Worm (Caenorhabditis elegans): ENCODE results near the gene T28A8.3.
A peak's percentile ranks its signal among the peaks of the same experiment; 100 is the strongest.

T28A8.3 gene

DNA sequence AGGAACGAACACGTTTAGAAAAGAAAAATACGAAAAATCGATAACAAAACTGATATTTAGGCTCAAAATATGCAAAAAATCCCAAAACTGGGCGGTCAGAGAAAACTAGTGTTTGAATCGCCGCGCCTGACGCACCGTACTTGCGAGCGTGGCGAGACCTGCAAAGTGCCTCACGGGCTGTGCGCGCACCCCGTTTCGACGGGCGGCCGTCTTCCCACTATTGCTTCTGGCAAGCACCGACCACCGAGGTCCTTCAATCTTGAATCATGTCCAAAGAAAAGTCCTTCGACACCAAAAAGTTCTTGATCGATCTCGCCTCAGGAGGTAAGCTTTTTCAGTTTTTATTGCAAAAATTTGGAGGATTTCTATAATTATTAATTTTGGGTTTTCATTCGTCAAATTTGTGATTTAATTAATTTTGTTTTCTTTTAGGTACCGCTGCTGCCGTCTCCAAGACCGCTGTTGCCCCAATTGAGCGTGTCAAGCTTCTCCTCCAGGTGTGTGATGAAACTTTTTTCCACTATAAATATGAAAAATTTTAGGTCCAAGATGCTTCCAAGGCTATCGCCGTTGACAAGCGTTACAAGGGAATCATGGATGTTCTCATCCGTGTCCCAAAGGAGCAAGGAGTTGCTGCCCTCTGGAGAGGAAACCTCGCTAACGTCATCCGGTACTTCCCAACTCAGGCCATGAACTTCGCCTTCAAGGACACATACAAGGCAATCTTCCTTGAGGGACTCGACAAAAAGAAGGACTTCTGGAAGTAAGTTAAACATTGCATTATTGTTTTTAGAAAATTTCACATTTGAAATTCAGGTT lies 42.6 kb upstream of the T28A8.3 start, which contains the start of gene ant-1.1 (continued):
- TF ChIP-seq F22D6.2 (tag; optimal IDR thresholded peaks at IDR 0.05) (peak; percentile 1), bed-2 (GFP tag; IDR thresholded peaks at IDR 0.05) (no peak), Y56A3A.18 (GFP tag; IDR thresholded peaks at IDR 0.05) (peak; percentile 70), ama-1 (optimal IDR thresholded peaks at IDR 0.05) (peak; percentile 82), ama-1 (GFP tag; optimal IDR thresholded peaks at IDR 0.05) (no peak), B0035.1 (tag; optimal IDR thresholded peaks at IDR 0.05) (peak; percentile 1), ztf-3 (GFP tag; optimal IDR thresholded peaks at IDR 0.05) (no peak), F52B5.7 (tag; optimal IDR thresholded peaks at IDR 0.05) (no peak), lin-26 (GFP tag; IDR thresholded peaks at IDR 0.05) (peak; percentile 69; the same call in 1 of the 2 replicates), egl-18 (GFP tag; IDR thresholded peaks at IDR 0.05) (no peak), attf-3 (GFP tag; conservative IDR thresholded peaks at IDR 0.05) (peak; percentile 53; the same call in 1 of the 2 replicates), C17E4.6 (GFP tag; IDR thresholded peaks at IDR 0.05) (peak; percentile 79; the same call in 1 of the 2 replicates), snpc-3.4 (tag; optimal IDR thresholded peaks at IDR 0.05) (peak; percentile 77), madf-3 (GFP tag; IDR thresholded peaks at IDR 0.05) (peak; percentile 91), F23B12.7 (tag; optimal IDR thresholded peaks at IDR 0.05; ENCODE audit: insufficient read depth) (peak; percentile 68), hsf-1 (GFP tag; IDR thresholded peaks at IDR 0.05) (peak; percentile 85), unc-62 (GFP tag; optimal IDR thresholded peaks at IDR 0.05) (no peak), fkh-3 (tag; optimal IDR thresholded peaks at IDR 0.05) (no peak), mes-4 (tag; optimal IDR thresholded peaks at IDR 0.05) (no peak), sea-2 (GFP tag; IDR thresholded peaks at IDR 0.05) (no peak), K11D2.4 (GFP tag; IDR thresholded peaks at IDR 0.05) (peak; percentile 83), Y67H2A.10 (GFP tag; conservative IDR thresholded peaks at IDR 0.05) (peak; percentile 84), F10E7.11 (tag; optimal IDR thresholded peaks at IDR 0.05) (no peak), ztf-28 (GFP tag; IDR thresholded peaks at IDR 0.05) (peak; percentile 73; the same call in 1 of the 2 replicates), let-526 (GFP tag; IDR thresholded peaks at IDR 0.05) (peak; percentile 54; the same call in 1 of the 2 replicates), T26A5.8 (tag; optimal IDR thresholded peaks at IDR 0.05) (no peak), gei-17 (GFP tag; optimal IDR thresholded peaks at IDR 0.05) (peak; percentile 45), xnd-1 (tag; optimal IDR thresholded peaks at IDR 0.05) (peak; percentile 45), Y53G8AR.9 (GFP tag; conservative IDR thresholded peaks at IDR 0.05) (peak; percentile 95), sdz-38 (tag; optimal IDR thresholded peaks at IDR 0.05) (no peak), atf-7 (tag; optimal IDR thresholded peaks at IDR 0.05) (peak; percentile 81), F49E8.2 (tag; optimal IDR thresholded peaks at IDR 0.05; ENCODE audit: insufficient read depth) (peak; percentile 10), Y79H2A.3 (GFP tag; conservative IDR thresholded peaks at IDR 0.05) (no peak), lin-54 (GFP tag; optimal IDR thresholded peaks at IDR 0.05) (peak; percentile 99), attf-6 (GFP tag; IDR thresholded peaks at IDR 0.05) (no peak), ceh-27 (GFP tag; optimal IDR thresholded peaks at IDR 0.05) (peak; percentile 89), lir-1 (GFP tag; conservative IDR thresholded peaks at IDR 0.05) (peak; percentile 88), F39B2.1 (GFP tag; IDR thresholded peaks at IDR 0.05) (peak; percentile 73; the same call in 1 of the 2 replicates), K12H6.12 (tag; optimal IDR thresholded peaks at IDR 0.05) (peak; percentile 85), ccch-3 (GFP tag; optimal IDR thresholded peaks at IDR 0.05) (no peak), aptf-3 (GFP tag; IDR thresholded peaks at IDR 0.05) (peak; percentile 61; the same call in 1 of the 2 replicates), somi-1 (GFP tag; optimal IDR thresholded peaks at IDR 0.05) (peak; percentile 35), hmg-1.2 (GFP tag; IDR thresholded peaks at IDR 0.05) (peak; percentile 75), nfya-2 (GFP tag; IDR thresholded peaks at IDR 0.05) (no peak), B0261.1 (tag; optimal IDR thresholded peaks at IDR 0.05) (peak; percentile 4), F57A8.1 (GFP tag; optimal IDR thresholded peaks at IDR 0.05) (no peak), nhr-27 (tag; optimal IDR thresholded peaks at IDR 0.05) (no peak)

All from whole organism, young adult.